Worm (Caenorhabditis elegans): Measurements from ENCODE around the gene ver-1.

ver-1 gene

DNA sequence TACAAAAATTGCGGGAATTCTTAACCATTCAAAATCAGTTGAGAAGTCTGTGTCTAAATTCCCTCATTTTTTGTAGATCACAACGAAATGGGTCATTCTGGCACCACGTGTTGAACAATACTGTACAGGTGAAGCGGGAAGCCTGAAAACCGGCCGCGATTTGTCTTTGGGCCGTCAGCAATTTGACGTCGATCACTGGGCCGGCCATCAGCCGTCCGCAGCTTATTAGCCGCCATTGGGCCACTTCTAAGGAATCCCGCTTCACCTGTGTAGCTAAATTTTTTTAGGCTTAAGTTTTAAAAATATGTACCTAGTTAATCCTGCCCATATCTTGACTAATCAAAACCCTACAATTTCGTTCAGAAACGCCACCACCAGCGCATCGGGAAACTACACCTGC lies 3.0 kb downstream of the ver-1 start:
- TF ChIP-seq efl-1 (optimal IDR thresholded peaks at IDR 0.05) (no peak), efl-1 (GFP tag; optimal IDR thresholded peaks at IDR 0.05 in 1 of 2) (no peak), snpc-4 (tag; optimal IDR thresholded peaks at IDR 0.05) (no peak), aha-1 (tag; optimal IDR thresholded peaks at IDR 0.05) (no peak), dsc-1 (tag; optimal IDR thresholded peaks at IDR 0.05) (no peak), fos-1 (tag; optimal IDR thresholded peaks at IDR 0.05) (no peak), rnt-1 (tag; optimal IDR thresholded peaks at IDR 0.05) (no peak), ces-1 (GFP tag; optimal IDR thresholded peaks at IDR 0.05) (no peak), elt-2 (tag; optimal IDR thresholded peaks at IDR 0.05) (no peak), ceh-88 (GFP tag; IDR thresholded peaks at IDR 0.05) (no peak), lin-35 (GFP tag; optimal IDR thresholded peaks at IDR 0.05) (no peak), unc-98 (GFP tag; IDR thresholded peaks at IDR 0.05) (no peak), unc-130 (tag; optimal IDR thresholded peaks at IDR 0.05) (no peak), ceh-63 (GFP tag; optimal IDR thresholded peaks at IDR 0.05) (no peak), sox-4 (tag; optimal IDR thresholded peaks at IDR 0.05) (no peak), nhr-19 (GFP tag; conservative IDR thresholded peaks at IDR 0.05) (no peak)

DNA sequence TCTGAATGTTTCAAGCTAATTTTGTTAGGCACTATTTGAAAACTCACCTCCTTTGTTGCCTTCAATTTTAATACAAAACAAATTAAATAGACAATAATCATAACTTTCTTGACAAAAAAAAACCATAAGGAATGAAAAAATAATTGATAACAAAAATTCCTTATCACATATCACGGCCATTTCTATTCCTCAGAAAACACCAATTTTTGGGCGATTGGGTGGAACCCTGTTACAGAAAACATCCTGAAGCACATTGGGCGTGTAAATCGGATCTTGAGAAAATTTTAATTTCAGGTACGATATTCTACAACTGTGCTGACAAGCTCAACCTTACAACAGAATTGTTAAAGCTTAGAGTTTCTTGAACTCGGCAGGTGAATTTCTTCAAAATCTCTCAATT lies 8.2 kb downstream of the ver-1 start, which contains the start of gene F40G9.8:
Gene F40G9.8, minus strand, starts transcription at position 101 of the 400 bp plus-strand sequence.
- no peak for TF ChIP-seq zip-4 (GFP tag; optimal IDR thresholded peaks at IDR 0.05)
- no peak for TF ChIP-seq zag-1 (tag; optimal IDR thresholded peaks at IDR 0.05)
- no peak for TF ChIP-seq snpc-4 (tag; optimal IDR thresholded peaks at IDR 0.05)
- no peak for TF ChIP-seq aha-1 (tag; optimal IDR thresholded peaks at IDR 0.05)
- no peak for TF ChIP-seq ztf-4 (tag; optimal IDR thresholded peaks at IDR 0.05)
- TF ChIP-seq nhr-85 (tag), result no peak
- TF ChIP-seq lin-15B (tag; optimal IDR thresholded peaks at IDR 0.05), result no peak
- TF ChIP-seq alr-1 (tag; optimal IDR thresholded peaks at IDR 0.05; ENCODE audit: borderline replicate concordance), result no peak
- TF ChIP-seq sup-37 (GFP tag; optimal IDR thresholded peaks at IDR 0.05), result no peak
- no peak for TF ChIP-seq nhr-77 (tag; optimal IDR thresholded peaks at IDR 0.05)

ce11 chrIII:165390-165789 lies 8.8 kb downstream of the ver-1 start, which contains the start of gene F40G9.7:
Gene F40G9.7, plus strand, starts transcription at chrIII:165690.
- TF ChIP-seq vab-15 (tag; optimal IDR thresholded peaks at IDR 0.05), result no peak
- TF ChIP-seq tbx-2 (tag; optimal IDR thresholded peaks at IDR 0.05), result no peak
- no peak for TF ChIP-seq C04F5.9 (tag; optimal IDR thresholded peaks at IDR 0.05)
- no peak for TF ChIP-seq mdl-1 (tag; optimal IDR thresholded peaks at IDR 0.05)
- no peak for TF ChIP-seq hlh-4 (tag; optimal IDR thresholded peaks at IDR 0.05)
- no peak for TF ChIP-seq ceh-82 (tag; optimal IDR thresholded peaks at IDR 0.05)
- no peak for TF ChIP-seq sup-37 (GFP tag; optimal IDR thresholded peaks at IDR 0.05)
- TF ChIP-seq fkh-8 (tag; optimal IDR thresholded peaks at IDR 0.05), result no peak
- no peak for TF ChIP-seq lin-14 (GFP tag; optimal IDR thresholded peaks at IDR 0.05)
- TF ChIP-seq skn-1 (tag; optimal IDR thresholded peaks at IDR 0.05), result no peak
- TF ChIP-seq fos-1 (tag; optimal IDR thresholded peaks at IDR 0.05), result no peak
- TF ChIP-seq tlp-1 (tag; optimal IDR thresholded peaks at IDR 0.05), result no peak
- no peak for TF ChIP-seq ets-5 (GFP tag; IDR thresholded peaks at IDR 0.05)
- no peak for TF ChIP-seq nhr-71 (tag; optimal IDR thresholded peaks at IDR 0.05)
- TF ChIP-seq elt-3 (tag; optimal IDR thresholded peaks at IDR 0.05), result no peak
- no peak for TF ChIP-seq sptf-1 (tag; optimal IDR thresholded peaks at IDR 0.05)
- no peak for TF ChIP-seq egl-27 (tag; optimal IDR thresholded peaks at IDR 0.05)
- TF ChIP-seq nhr-84 (tag; optimal IDR thresholded peaks at IDR 0.05), result no peak
- TF ChIP-seq efl-1 (optimal IDR thresholded peaks at IDR 0.05), result no peak
- no peak for TF ChIP-seq efl-1 (GFP tag; optimal IDR thresholded peaks at IDR 0.05 in 1 of 2)
- TF ChIP-seq nhr-85 (tag), result no peak
